Fruit fly (Drosophila melanogaster) whole organism, embryonic: ENCODE measurements around the gene Piezo.

Experiments
- Abd-B ChIP-seq: fragments of 200-800 bp; sonication (Bioruptor generic); optimal IDR thresholded peaks from 2 replicates; lab custom pipeline; 2018; ENCODE audit warnings: missing biosample characterization, mild to moderate bottlenecking, missing genetic modification characterization, moderate library complexity
- CG10462 ChIP-seq: fragments of 200-800 bp; sonication (Bioruptor generic); optimal IDR thresholded peaks from 2 replicates; lab custom pipeline; 2016; ENCODE audit warnings: missing biosample characterization, missing genetic modification characterization
- CG10543 ChIP-seq: fragments of 200-800 bp; sonication (Bioruptor generic); optimal IDR thresholded peaks from 3 replicates; lab custom pipeline; 2017; ENCODE audit warnings: missing biosample characterization, mild to moderate bottlenecking, missing genetic modification characterization, moderate library complexity
- CG12071 ChIP-seq: fragments of 200-800 bp; sonication (Bioruptor generic); optimal IDR thresholded peaks from 3 replicates; lab custom pipeline; 2018; ENCODE audit warnings: missing biosample characterization, mild to moderate bottlenecking, missing genetic modification characterization
- CG1233 ChIP-seq: fragments of 200-800 bp; sonication (Bioruptor generic); optimal IDR thresholded peaks from 4 replicates; lab custom pipeline; 2018; ENCODE audit warnings: missing biosample characterization, mild to moderate bottlenecking, missing genetic modification characterization
- CG12659 ChIP-seq: fragments of 200-800 bp; sonication (Bioruptor generic); optimal IDR thresholded peaks from 3 replicates; lab custom pipeline; 2017; ENCODE audit warnings: mild to moderate bottlenecking, missing biosample characterization, missing genetic modification reagents, missing genetic modification characterization
- CG12769 ChIP-seq: fragments of 200-800 bp; sonication (Bioruptor generic); optimal IDR thresholded peaks from 2 replicates; lab custom pipeline; 2019; ENCODE audit warnings: missing biosample characterization, mild to moderate bottlenecking, missing genetic modification characterization, moderate library complexity
- CG12942 ChIP-seq: fragments of 200-800 bp; sonication (Bioruptor generic); optimal IDR thresholded peaks from 3 replicates; lab custom pipeline; 2016; ENCODE audit warnings: missing biosample characterization, missing genetic modification characterization
- CG16815 ChIP-seq: fragments of 200-800 bp; sonication (Bioruptor generic); optimal IDR thresholded peaks from 3 replicates; lab custom pipeline; 2017; ENCODE audit warnings: missing biosample characterization, mild to moderate bottlenecking, missing genetic modification characterization
- CG2199 ChIP-seq: fragments of 200-800 bp; sonication (Bioruptor generic); IDR thresholded peaks from 3 replicates; pipeline ENCODE4 v1.3.6; 2022; ENCODE audit warnings: missing biosample characterization, missing genetic modification characterization
- CG2678 ChIP-seq: fragments of 200-800 bp; sonication (Bioruptor generic); optimal IDR thresholded peaks from 3 replicates; lab custom pipeline; 2019; ENCODE audit warnings: missing biosample characterization, mild to moderate bottlenecking, missing genetic modification characterization, moderate library complexity
- CG31224 ChIP-seq: fragments of 200-800 bp; sonication (Bioruptor generic); IDR thresholded peaks from 2 replicates; pipeline ENCODE4 v1.3.6; 2022; ENCODE audit warnings: missing biosample characterization, missing genetic modification characterization
- CG31388 ChIP-seq: fragments of 200-800 bp; sonication (Bioruptor generic); optimal IDR thresholded peaks from 2 replicates; lab custom pipeline; 2016; ENCODE audit warnings: missing biosample characterization, missing genetic modification characterization
- CG32772 ChIP-seq: fragments of 200-800 bp; sonication (Bioruptor generic); IDR thresholded peaks from 2 replicates; pipeline ENCODE4 v1.3.6; 2022; ENCODE audit warnings: missing biosample characterization, missing genetic modification characterization
- CG3407 ChIP-seq: fragments of 200-800 bp; sonication (Bioruptor generic); optimal IDR thresholded peaks from 2 replicates; lab custom pipeline; 2018; ENCODE audit warnings: missing biosample characterization, mild to moderate bottlenecking, missing genetic modification characterization
- CG43689 ChIP-seq: fragments of 200-800 bp; sonication (Bioruptor generic); IDR thresholded peaks from 2 replicates; pipeline ENCODE4 v1.3.6; 2022; ENCODE audit warnings: missing biosample characterization, missing genetic modification characterization
- CG6854 ChIP-seq: fragments of 200-800 bp; sonication (Bioruptor generic); optimal IDR thresholded peaks from 3 replicates; lab custom pipeline; 2017; ENCODE audit warnings: missing biosample characterization, mild to moderate bottlenecking, missing genetic modification characterization
- CG8089 ChIP-seq: fragments of 200-800 bp; sonication (Bioruptor generic); optimal IDR thresholded peaks from 3 replicates; lab custom pipeline; 2016; ENCODE audit warnings: missing biosample characterization, missing genetic modification characterization
- CG8765 ChIP-seq: fragments of 200-800 bp; sonication (Bioruptor generic); IDR thresholded peaks from 2 replicates; pipeline ENCODE4 v1.3.6; 2022; ENCODE audit warnings: missing biosample characterization, missing genetic modification characterization
- CG9876 ChIP-seq: fragments of 200-800 bp; sonication (Bioruptor generic); optimal IDR thresholded peaks from 2 replicates; lab custom pipeline; 2016; ENCODE audit warnings: missing biosample characterization, missing genetic modification characterization
- CHES-1-like ChIP-seq: fragments of 200-800 bp; sonication (Bioruptor generic); optimal IDR thresholded peaks from 2 replicates; lab custom pipeline; 2016; ENCODE audit warnings: missing biosample characterization, missing genetic modification characterization
- CoRest ChIP-seq: fragments of 200-800 bp; sonication (Bioruptor generic); optimal IDR thresholded peaks from 3 replicates; lab custom pipeline; 2018; ENCODE audit warnings: missing biosample characterization, mild to moderate bottlenecking, missing genetic modification characterization, moderate library complexity
- Dip2 ChIP-seq: fragments of 200-800 bp; sonication (Bioruptor generic); IDR thresholded peaks from 2 replicates; pipeline ENCODE4 v1.3.6; 2022; ENCODE audit warnings: missing biosample characterization, missing genetic modification characterization
- Drgx ChIP-seq: fragments of 200-800 bp; sonication (Bioruptor generic); IDR thresholded peaks from 2 replicates; pipeline ENCODE4 v1.3.6; 2022; ENCODE audit warnings: missing biosample characterization, missing genetic modification characterization
- Gsc ChIP-seq: fragments of 200-800 bp; sonication (Bioruptor generic); IDR thresholded peaks from 2 replicates; pipeline ENCODE4 v1.3.6; 2022; ENCODE audit warnings: missing biosample characterization, missing genetic modification characterization
- H15 ChIP-seq: fragments of 200-800 bp; sonication (Bioruptor generic); IDR thresholded peaks from 3 replicates; pipeline ENCODE4 v1.3.6; 2022; ENCODE audit warnings: missing biosample characterization, missing genetic modification characterization
- Hr3 ChIP-seq: fragments of 200-800 bp; sonication (Bioruptor generic); optimal IDR thresholded peaks from 3 replicates; lab custom pipeline; 2016; ENCODE audit warnings: missing biosample characterization, missing genetic modification characterization
- Kr ChIP-seq: fragments of 200-800 bp; sonication (Bioruptor generic); optimal IDR thresholded peaks from 2 replicates; lab custom pipeline; 2017; ENCODE audit warnings: missing biosample characterization, mild to moderate bottlenecking, missing genetic modification characterization
- Nf-YA ChIP-seq: fragments of 200-800 bp; sonication (Bioruptor generic); IDR thresholded peaks from 2 replicates; pipeline ENCODE4 v1.3.6; 2022; ENCODE audit warnings: missing biosample characterization, missing genetic modification characterization
- Usf ChIP-seq: fragments of 200-800 bp; sonication (Bioruptor generic); optimal IDR thresholded peaks from 2 replicates; lab custom pipeline; 2017; ENCODE audit warnings: missing genotype, missing biosample characterization, missing genetic modification characterization
- az2 ChIP-seq: fragments of 200-800 bp; sonication (Bioruptor generic); optimal IDR thresholded peaks from 3 replicates; lab custom pipeline; 2016; ENCODE audit warnings: missing biosample characterization, missing genetic modification characterization
- cwo ChIP-seq: fragments of 200-800 bp; sonication (Bioruptor generic); optimal IDR thresholded peaks from 3 replicates; lab custom pipeline; 2017; ENCODE audit warnings: missing biosample characterization, missing genetic modification characterization, mild to moderate bottlenecking, moderate library complexity, missing genetic modification reagents
- emc ChIP-seq: fragments of 200-800 bp; sonication (Bioruptor generic); optimal IDR thresholded peaks from 2 replicates; lab custom pipeline; 2016; ENCODE audit warnings: missing biosample characterization, missing genetic modification characterization
- esg ChIP-seq: fragments of 200-800 bp; sonication (Bioruptor generic); conservative IDR thresholded peaks from 2 replicates; pipeline ENCODE4 v1.3.6; 2022; ENCODE audit warnings: missing biosample characterization, missing genetic modification characterization
- eve ChIP-seq, 2 experiments: fragments of >200 bp; optimal IDR thresholded peaks; 2 replicates each; lab custom pipeline; 2017; ENCODE audit warnings: missing biosample characterization in 2 of 2, missing genetic modification characterization in 2 of 2
- gsb-n ChIP-seq: fragments of 200-800 bp; sonication (Bioruptor generic); optimal IDR thresholded peaks from 3 replicates; lab custom pipeline; 2018; ENCODE audit warnings: missing biosample characterization, mild to moderate bottlenecking, missing genetic modification characterization
- hbn ChIP-seq: fragments of 200-800 bp; sonication (Bioruptor generic); IDR thresholded peaks from 2 replicates; pipeline ENCODE4 v1.3.6; 2022; ENCODE audit warnings: missing biosample characterization, missing genetic modification characterization; ENCODE audit not compliant: partially characterized antibody
- kni ChIP-seq: fragments of 200-800 bp; sonication (Bioruptor generic); optimal IDR thresholded peaks from 3 replicates; lab custom pipeline; 2017; ENCODE audit warnings: mild to moderate bottlenecking, missing biosample characterization, missing genetic modification reagents, missing genetic modification characterization
- lilli ChIP-seq: fragments of 200-800 bp; sonication (Bioruptor generic); optimal IDR thresholded peaks from 3 replicates; lab custom pipeline; 2016; ENCODE audit warnings: missing biosample characterization, missing genetic modification characterization
- peb ChIP-seq: fragments of 200-800 bp; sonication (Bioruptor generic); IDR thresholded peaks from 2 replicates; pipeline ENCODE4 v1.3.6; 2022; ENCODE audit warnings: missing biosample characterization, missing genetic modification characterization
- salm ChIP-seq: fragments of 200-800 bp; sonication (Bioruptor generic); optimal IDR thresholded peaks from 2 replicates; lab custom pipeline; 2018; ENCODE audit warnings: missing biosample characterization, mild to moderate bottlenecking, missing genetic modification characterization
- sima ChIP-seq: fragments of 200-800 bp; sonication (Bioruptor generic); optimal IDR thresholded peaks from 2 replicates; lab custom pipeline; 2016; ENCODE audit warnings: missing biosample characterization, missing genetic modification characterization
- slou ChIP-seq: fragments of 200-800 bp; sonication (Bioruptor generic); optimal IDR thresholded peaks from 3 replicates; lab custom pipeline; 2016; ENCODE audit warnings: missing biosample characterization, missing genetic modification characterization
- trh ChIP-seq: fragments of 200-800 bp; sonication (Bioruptor generic); optimal IDR thresholded peaks from 2 replicates; lab custom pipeline; 2016; ENCODE audit warnings: missing biosample characterization, missing genetic modification characterization
- unpg ChIP-seq: fragments of 200-800 bp; sonication (Bioruptor generic); optimal IDR thresholded peaks from 3 replicates; lab custom pipeline; 2018; ENCODE audit warnings: missing biosample characterization, mild to moderate bottlenecking, missing genetic modification characterization, moderate library complexity
- vnd ChIP-seq: fragments of 200-800 bp; sonication (Bioruptor generic); IDR thresholded peaks from 3 replicates; pipeline ENCODE4 v1.3.6; 2022; ENCODE audit warnings: missing biosample characterization, missing genetic modification characterization; ENCODE audit not compliant: partially characterized antibody
- wek ChIP-seq: fragments of 200-800 bp; sonication (Bioruptor generic); optimal IDR thresholded peaks from 3 replicates; lab custom pipeline; 2018; ENCODE audit warnings: missing biosample characterization, mild to moderate bottlenecking, missing genetic modification characterization, moderate library complexity
- zen ChIP-seq: fragments of 200-800 bp; sonication (Bioruptor generic); optimal IDR thresholded peaks from 3 replicates; lab custom pipeline; 2018; ENCODE audit warnings: missing biosample characterization, mild to moderate bottlenecking, missing genetic modification characterization, moderate library complexity
- zf30C ChIP-seq: fragments of 200-800 bp; sonication (Bioruptor generic); optimal IDR thresholded peaks from 3 replicates; lab custom pipeline; 2018; ENCODE audit warnings: missing biosample characterization, mild to moderate bottlenecking, missing genetic modification characterization
- zfh2 ChIP-seq: fragments of 200-800 bp; sonication (Bioruptor generic); optimal IDR thresholded peaks from 2 replicates; lab custom pipeline; 2016; ENCODE audit warnings: missing biosample characterization, missing genetic modification characterization

The Piezo gene

dm6 chr2L:8204996-8205567, 42.2 kb downstream of the Piezo start, which contains the start of gene SLC5A11 (continued):
- TF ChIP-seq CG10543 (peak; percentile 95), CG12942 (peak; percentile 97), Dip2 (GFP tag; lab: Robert Waterston, UW) (peak; percentile 61; the same call in 1 of the 2 replicates), emc (GFP tag; lab: Kevin White, UChicago) (peak; percentile 98), zfh2 (GFP tag; lab: Kevin White, UChicago) (peak; percentile 78), CG2199 (GFP tag; lab: Robert Waterston, UW) (peak; percentile 91), zen (tag; lab: Kevin White, UChicago) (peak; percentile 80), CG16815 (GFP tag; lab: Kevin White, UChicago) (peak; percentile 94), unpg (GFP tag; lab: Kevin White, UChicago) (peak; percentile 85), slou (peak; percentile 100), CG9876 (GFP tag; lab: Kevin White, UChicago) (peak; percentile 54), hbn (GFP tag; lab: Robert Waterston, UW) (no peak), wek (GFP tag; lab: Kevin White, UChicago) (peak; percentile 49), CG3407 (peak; percentile 86), peb (peak; percentile 98), Drgx (peak; percentile 98), cwo (GFP tag; lab: Kevin White, UChicago) (peak; percentile 97), gsb-n (tag; lab: Kevin White, UChicago) (peak; percentile 78), CG31224 (GFP tag; lab: Robert Waterston, UW) (peak; percentile 93), CG32772 (GFP tag; lab: Robert Waterston, UW) (peak; percentile 95), trh (GFP tag; lab: Kevin White, UChicago) (peak; percentile 96), CG2678 (tag; lab: Kevin White, UChicago) (peak; percentile 99), CG1233 (GFP tag; lab: Kevin White, UChicago) (peak; percentile 92), CG8089 (GFP tag; lab: Kevin White, UChicago) (peak; percentile 31), Hr3 (GFP tag; lab: Kevin White, UChicago) (peak; percentile 96), kni (GFP tag; lab: Kevin White, UChicago) (peak; percentile 83), CG8765 (GFP tag; lab: Robert Waterston, UW) (peak; percentile 85; the same call in 1 of the 2 replicates), Gsc (no peak), eve (GFP tag; optimal IDR thresholded peaks at IDR 0.05; lab: Kevin White, UChicago) (peak in 1 of 2 experiments; percentile 100), esg (peak; percentile 97), az2 (GFP tag; lab: Kevin White, UChicago) (peak; percentile 91), Nf-YA (peak; percentile 77), Abd-B (GFP tag; lab: Kevin White, UChicago) (peak; percentile 99), vnd (GFP tag; lab: Robert Waterston, UW) (no peak), H15 (GFP tag; lab: Robert Waterston, UW) (peak; percentile 96), Usf (GFP tag; lab: Kevin White, UChicago) (peak; percentile 96), CoRest (tag; lab: Kevin White, UChicago) (peak; percentile 94), CG12071 (GFP tag; lab: Kevin White, UChicago) (peak; percentile 89), lilli (GFP tag; lab: Kevin White, UChicago) (peak; percentile 99), CG12659 (GFP tag; lab: Kevin White, UChicago) (peak; percentile 96), salm (tag; lab: Kevin White, UChicago) (peak; percentile 81), zf30C (GFP tag; lab: Kevin White, UChicago) (no peak), CG10462 (GFP tag; lab: Kevin White, UChicago) (peak; percentile 96), Kr (no peak), sima (peak; percentile 96), CG43689 (GFP tag; lab: Robert Waterston, UW) (peak; percentile 88), CG6854 (peak; percentile 99), CG12769 (tag; lab: Kevin White, UChicago) (peak; percentile 83), CHES-1-like (GFP tag; lab: Kevin White, UChicago) (peak; percentile 54), CG31388 (peak; percentile 99)
